Fruit fly (Drosophila melanogaster) whole organism, adult: ENCODE results near the gene Polr2M.

Experiments used
- CG11617 ChIP-seq: fragments of 200-800 bp; sonication (Bioruptor generic); optimal IDR thresholded peaks from 2 replicates; lab custom pipeline; 2017; ENCODE audit warnings: mild to moderate bottlenecking, missing biosample characterization, missing genetic modification reagents, missing genetic modification characterization
- CG12768 ChIP-seq: fragments of 200-800 bp; sonication (Bioruptor generic); optimal IDR thresholded peaks from 2 replicates; lab custom pipeline; 2017; ENCODE audit warnings: missing biosample characterization, missing genetic modification characterization, mild to moderate bottlenecking, moderate library complexity, missing genetic modification reagents
- CG14711 ChIP-seq: fragments of 200-800 bp; sonication (Bioruptor generic); optimal IDR thresholded peaks from 2 replicates; lab custom pipeline; 2018; ENCODE audit warnings: missing biosample characterization, mild to moderate bottlenecking, missing genetic modification characterization, moderate library complexity
- CG1620 ChIP-seq: fragments of 200-800 bp; sonication (Bioruptor generic); optimal IDR thresholded peaks from 2 replicates; lab custom pipeline; 2016; ENCODE audit warnings: missing biosample characterization, missing genetic modification characterization
- CG33017 ChIP-seq: fragments of 200-800 bp; sonication (Bioruptor generic); optimal IDR thresholded peaks from 2 replicates; lab custom pipeline; 2018; ENCODE audit warnings: missing biosample characterization, mild to moderate bottlenecking, missing genetic modification characterization, moderate library complexity
- CG5204 ChIP-seq: fragments of 200-800 bp; sonication (Bioruptor generic); optimal IDR thresholded peaks from 2 replicates; lab custom pipeline; 2016; ENCODE audit warnings: missing biosample characterization, missing genetic modification characterization
- CG7045 ChIP-seq: fragments of 200-800 bp; sonication (Bioruptor generic); optimal IDR thresholded peaks from 2 replicates; lab custom pipeline; 2017; ENCODE audit warnings: missing biosample characterization, mild to moderate bottlenecking, missing genetic modification characterization
- CG7101 ChIP-seq: fragments of 200-800 bp; sonication (Bioruptor generic); optimal IDR thresholded peaks from 2 replicates; lab custom pipeline; 2018; ENCODE audit warnings: missing biosample characterization, mild to moderate bottlenecking, missing genetic modification characterization, moderate library complexity
- Clk ChIP-seq: fragments of 200-800 bp; sonication (Bioruptor generic); optimal IDR thresholded peaks from 2 replicates; lab custom pipeline; 2017; ENCODE audit warnings: missing biosample characterization, missing genetic modification characterization
- Crg-1 ChIP-seq: fragments of 200-800 bp; sonication (Bioruptor generic); optimal IDR thresholded peaks from 2 replicates; lab custom pipeline; 2016; ENCODE audit warnings: missing biosample characterization, missing genetic modification characterization
- Hr96 ChIP-seq: fragments of 200-800 bp; sonication (Bioruptor generic); optimal IDR thresholded peaks from 2 replicates; lab custom pipeline; 2016; ENCODE audit warnings: missing biosample characterization, missing genetic modification characterization
- Mnt ChIP-seq: fragments of 200-800 bp; sonication (Bioruptor generic); optimal IDR thresholded peaks from 2 replicates; lab custom pipeline; 2016; ENCODE audit warnings: missing biosample characterization, mild to moderate bottlenecking, missing genetic modification characterization
- bab1 ChIP-seq: fragments of 200-800 bp; sonication (Bioruptor generic); optimal IDR thresholded peaks from 3 replicates; lab custom pipeline; 2019; ENCODE audit warnings: missing biosample characterization, mild to moderate bottlenecking, missing genetic modification characterization, moderate library complexity
- cic ChIP-seq: fragments of 200-800 bp; sonication (Bioruptor generic); optimal IDR thresholded peaks from 2 replicates; lab custom pipeline; 2017; ENCODE audit warnings: missing biosample characterization, mild to moderate bottlenecking, missing genetic modification characterization, moderate library complexity
- cnc ChIP-seq, 2 experiments: fragments of >200 bp; optimal IDR thresholded peaks; 2 replicates each; lab custom pipeline; 2017
- kay ChIP-seq: fragments of 200-800 bp; sonication (Bioruptor generic); peaks from one replicate; lab custom pipeline; 2016; ENCODE audit warnings: missing biosample characterization, missing genetic modification characterization, borderline replicate concordance
- ovo ChIP-seq: fragments of 200-800 bp; sonication (Bioruptor generic); optimal IDR thresholded peaks from 2 replicates; lab custom pipeline; 2016; ENCODE audit warnings: missing biosample characterization, missing genetic modification characterization
- pad ChIP-seq: fragments of 200-800 bp; sonication (Bioruptor generic); optimal IDR thresholded peaks from 3 replicates; lab custom pipeline; 2017; ENCODE audit warnings: missing biosample characterization, missing genetic modification characterization, mild to moderate bottlenecking, moderate library complexity, missing genetic modification reagents
- tj ChIP-seq: fragments of 200-800 bp; sonication (Bioruptor generic); optimal IDR thresholded peaks from 3 replicates; lab custom pipeline; 2017; ENCODE audit warnings: missing biosample characterization, mild to moderate bottlenecking, missing genetic modification characterization, moderate library complexity
- toe ChIP-seq: fragments of 200-800 bp; sonication (Bioruptor generic); optimal IDR thresholded peaks from 2 replicates; lab custom pipeline; 2016; ENCODE audit warnings: missing biosample characterization, missing genetic modification characterization

Polr2M gene

DNA sequence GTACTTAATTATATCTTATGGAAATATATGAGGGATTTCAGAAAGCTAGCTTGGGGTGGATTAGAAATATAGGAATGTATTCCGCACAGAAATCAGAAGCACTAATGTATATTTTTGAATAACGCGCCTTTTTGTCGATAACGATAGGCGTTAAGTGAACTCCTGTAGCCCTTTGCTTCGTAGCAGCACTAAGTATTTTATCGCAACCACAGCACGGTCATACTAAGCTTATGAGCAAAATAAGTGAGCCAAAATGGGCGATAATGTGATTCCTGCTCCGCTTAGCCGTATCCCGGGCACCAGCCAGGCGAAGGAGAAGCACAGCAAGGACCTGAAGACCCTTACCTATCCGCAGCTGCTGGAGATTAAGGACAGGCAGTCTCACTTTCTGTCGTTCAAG, at the start of gene Polr2M, which contains the start of gene CG5250:
Polr2M (plus strand) TSS at position 219 of the 400 bp plus-strand sequence.
CG5250 (minus strand) TSS at position 32 of the 400 bp plus-strand sequence.
- TF ChIP-seq Clk (GFP tag; lab: Kevin White, UChicago) (no peak), Crg-1 (no peak), CG1620 (GFP tag; lab: Kevin White, UChicago) (no peak), bab1 (GFP tag; lab: Kevin White, UChicago) (peak; percentile 38), tj (no peak), ovo (GFP tag; lab: Kevin White, UChicago) (no peak), cnc (optimal IDR thresholded peaks at IDR 0.05; lab: Kevin White, UChicago) (no peak)

- TF ChIP-seq Crg-1, result peak; percentile 41
- peak; percentile 24 for TF ChIP-seq bab1 (GFP tag; lab: Kevin White, UChicago)
- no peak for TF ChIP-seq ovo (GFP tag; lab: Kevin White, UChicago)
- no peak for TF ChIP-seq CG5204 (GFP tag; lab: Kevin White, UChicago)
- no peak for TF ChIP-seq Clk (GFP tag; lab: Kevin White, UChicago)
- TF ChIP-seq CG7101 (tag; lab: Kevin White, UChicago), result peak; percentile 16
- TF ChIP-seq CG14711 (tag; lab: Kevin White, UChicago), result no peak
- TF ChIP-seq CG12768 (GFP tag; lab: Kevin White, UChicago), result no peak
- peak; percentile 82 for TF ChIP-seq tj
- TF ChIP-seq CG1620 (GFP tag; lab: Kevin White, UChicago), result no peak
- no peak for TF ChIP-seq CG33017
- peak; percentile 53 for TF ChIP-seq kay (GFP tag; lab: Kevin White, UChicago)
- TF ChIP-seq Hr96 (GFP tag; lab: Kevin White, UChicago), result peak; percentile 20
These were observed 48.9 kb upstream of the Polr2M start, which contains the start of the genes CG5555 and myd for dm6 chr3R:19180263-19180893. CG5555 (minus strand) TSS chr3R:19180538. myd (plus strand) TSS chr3R:19180659.

DNA sequence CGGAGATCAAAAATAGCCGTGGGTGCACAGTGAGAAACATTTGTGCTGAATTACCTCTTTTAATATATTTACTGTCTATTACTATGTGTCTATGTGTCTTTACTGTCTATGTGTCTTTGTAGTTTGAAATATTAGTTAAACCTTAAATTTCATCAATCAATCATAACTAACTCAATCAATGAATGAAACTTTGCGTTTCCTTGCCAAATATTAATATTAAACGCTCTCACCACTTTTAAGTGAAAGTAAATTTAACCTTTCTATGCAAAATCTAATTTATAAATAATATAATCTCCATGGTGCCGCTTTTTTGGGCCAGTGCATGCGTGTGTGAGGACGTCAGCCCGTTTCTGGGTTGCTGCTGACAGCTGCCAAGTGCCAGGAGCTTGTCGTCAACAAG, 48.0 kb upstream of the Polr2M start:
- TF ChIP-seq CG5204 (GFP tag; lab: Kevin White, UChicago) (peak; percentile 18), cnc (optimal IDR thresholded peaks at IDR 0.05; lab: Kevin White, UChicago) (no peak)

- TF ChIP-seq CG11617 (GFP tag; lab: Kevin White, UChicago) (no peak), toe (no peak), CG7045 (no peak), pad (GFP tag; lab: Kevin White, UChicago) (no peak), tj (no peak), CG12768 (GFP tag; lab: Kevin White, UChicago) (no peak), Mnt (GFP tag; lab: Kevin White, UChicago) (no peak), CG7101 (tag; lab: Kevin White, UChicago) (no peak), cnc (optimal IDR thresholded peaks at IDR 0.05; lab: Kevin White, UChicago) (no peak), ovo (GFP tag; lab: Kevin White, UChicago) (no peak), kay (GFP tag; lab: Kevin White, UChicago) (no peak), CG14711 (tag; lab: Kevin White, UChicago) (no peak), Crg-1 (no peak), CG5204 (GFP tag; lab: Kevin White, UChicago) (no peak), Clk (GFP tag; lab: Kevin White, UChicago) (no peak)
These were observed 46.4 kb upstream of the Polr2M start for dm6 chr3R:19182848-19183247.

dm6 chr3R:19187717-19188149, 41.5 kb upstream of the Polr2M start:
- TF ChIP-seq toe, result no peak
- no peak for TF ChIP-seq cnc (optimal IDR thresholded peaks at IDR 0.05; lab: Kevin White, UChicago)
- no peak for TF ChIP-seq CG12768 (GFP tag; lab: Kevin White, UChicago)
- TF ChIP-seq CG33017, result no peak
- no peak for TF ChIP-seq Mnt (GFP tag; lab: Kevin White, UChicago)
- no peak for TF ChIP-seq CG7045
- no peak for TF ChIP-seq kay (GFP tag; lab: Kevin White, UChicago)
- TF ChIP-seq CG5204 (GFP tag; lab: Kevin White, UChicago), result no peak
- no peak for TF ChIP-seq Crg-1
- TF ChIP-seq CG11617 (GFP tag; lab: Kevin White, UChicago), result no peak
- TF ChIP-seq cic, result no peak
- TF ChIP-seq tj, result no peak
- no peak for TF ChIP-seq CG1620 (GFP tag; lab: Kevin White, UChicago)
- no peak for TF ChIP-seq Hr96 (GFP tag; lab: Kevin White, UChicago)
- TF ChIP-seq bab1 (GFP tag; lab: Kevin White, UChicago), result no peak
- TF ChIP-seq pad (GFP tag; lab: Kevin White, UChicago), result no peak
- no peak for TF ChIP-seq ovo (GFP tag; lab: Kevin White, UChicago)
- TF ChIP-seq CG7101 (tag; lab: Kevin White, UChicago), result no peak
- TF ChIP-seq CG14711 (tag; lab: Kevin White, UChicago), result no peak
- no peak for TF ChIP-seq Clk (GFP tag; lab: Kevin White, UChicago)

- no peak for TF ChIP-seq Clk (GFP tag; lab: Kevin White, UChicago)
- no peak for TF ChIP-seq Hr96 (GFP tag; lab: Kevin White, UChicago)
- TF ChIP-seq Mnt (GFP tag; lab: Kevin White, UChicago), result no peak
- no peak for TF ChIP-seq Crg-1
- TF ChIP-seq CG5204 (GFP tag; lab: Kevin White, UChicago), result no peak
- no peak for TF ChIP-seq kay (GFP tag; lab: Kevin White, UChicago)
- TF ChIP-seq ovo (GFP tag; lab: Kevin White, UChicago), result no peak
- no peak for TF ChIP-seq CG11617 (GFP tag; lab: Kevin White, UChicago)
- no peak for TF ChIP-seq cic
- no peak for TF ChIP-seq CG1620 (GFP tag; lab: Kevin White, UChicago)
- no peak for TF ChIP-seq tj
- TF ChIP-seq CG33017, result no peak
- TF ChIP-seq CG7045, result no peak
- TF ChIP-seq cnc (optimal IDR thresholded peaks at IDR 0.05; lab: Kevin White, UChicago), result no peak
- no peak for TF ChIP-seq CG7101 (tag; lab: Kevin White, UChicago)
These were observed 39.2 kb upstream of the Polr2M start for dm6 chr3R:19190020-19190419.
